Fruit fly (Drosophila melanogaster) whole organism, embryonic: ENCODE results near the gene CG43218.

Experiments
- BtbVII ChIP-seq: fragments of 200-800 bp; sonication (Bioruptor generic); optimal IDR thresholded peaks from 3 replicates; lab custom pipeline; 2017; ENCODE audit warnings: missing biosample characterization, mild to moderate bottlenecking, missing genetic modification characterization
- CG10274 ChIP-seq: fragments of 200-800 bp; sonication (Bioruptor generic); optimal IDR thresholded peaks from 3 replicates; lab custom pipeline; 2017; ENCODE audit warnings: missing biosample characterization, mild to moderate bottlenecking, missing genetic modification characterization
- CG13287 ChIP-seq: fragments of 200-800 bp; sonication (Bioruptor generic); IDR thresholded peaks from 2 replicates; pipeline ENCODE4 v1.3.6; 2022; ENCODE audit warnings: missing biosample characterization, missing genetic modification characterization; ENCODE audit not compliant: partially characterized antibody
- CG14965 ChIP-seq: fragments of 200-800 bp; sonication (Bioruptor generic); optimal IDR thresholded peaks from 2 replicates; lab custom pipeline; 2016; ENCODE audit warnings: missing biosample characterization, missing genetic modification characterization, borderline replicate concordance
- CG15011 ChIP-seq: fragments of 200-800 bp; sonication (Bioruptor generic); optimal IDR thresholded peaks from 3 replicates; lab custom pipeline; 2018; ENCODE audit warnings: missing biosample characterization, mild to moderate bottlenecking, missing genetic modification characterization
- CG1529 ChIP-seq: fragments of 200-800 bp; sonication (Bioruptor generic); optimal IDR thresholded peaks from 3 replicates; lab custom pipeline; 2018; ENCODE audit warnings: missing biosample characterization, missing genetic modification characterization
- CG17912 ChIP-seq: fragments of 200-800 bp; sonication (Bioruptor generic); optimal IDR thresholded peaks from 2 replicates; lab custom pipeline; 2018; ENCODE audit warnings: missing biosample characterization, mild to moderate bottlenecking, missing genetic modification characterization
- CG31441 ChIP-seq: fragments of 200-800 bp; sonication (Bioruptor generic); IDR thresholded peaks from 2 replicates; pipeline ENCODE4 v1.3.6; 2022; ENCODE audit warnings: missing biosample characterization, missing genetic modification characterization
- CG34376 ChIP-seq: fragments of 200-800 bp; sonication (Bioruptor generic); optimal IDR thresholded peaks from 2 replicates; lab custom pipeline; 2018; ENCODE audit warnings: missing biosample characterization, mild to moderate bottlenecking, missing genetic modification characterization
- CG42726 ChIP-seq: fragments of 200-800 bp; sonication (Bioruptor generic); IDR thresholded peaks from 2 replicates; pipeline ENCODE4 v1.3.6; 2022; ENCODE audit warnings: missing biosample characterization, missing genetic modification characterization; ENCODE audit not compliant: partially characterized antibody
- CG4404 ChIP-seq: fragments of 200-800 bp; sonication (Bioruptor generic); IDR thresholded peaks from 2 replicates; pipeline ENCODE4 v1.3.6; 2022; ENCODE audit warnings: missing biosample characterization, missing genetic modification characterization
- CG5180 ChIP-seq: fragments of 200-800 bp; sonication (Bioruptor generic); optimal IDR thresholded peaks from 3 replicates; lab custom pipeline; 2017; ENCODE audit warnings: missing biosample characterization, missing genetic modification characterization, mild to moderate bottlenecking, moderate library complexity, missing genetic modification reagents
- CG6175 ChIP-seq: fragments of 200-800 bp; sonication (Bioruptor generic); IDR thresholded peaks from 3 replicates; pipeline ENCODE4 v1.3.6; 2022; ENCODE audit warnings: missing biosample characterization, missing genetic modification characterization
- CG6689 ChIP-seq: fragments of 200-800 bp; sonication (Bioruptor generic); IDR thresholded peaks from 2 replicates; pipeline ENCODE4 v1.3.6; 2022; ENCODE audit warnings: missing biosample characterization, missing genetic modification characterization
- CG8359 ChIP-seq: fragments of 200-800 bp; sonication (Bioruptor generic); optimal IDR thresholded peaks from 2 replicates; lab custom pipeline; 2017; ENCODE audit warnings: missing biosample characterization, mild to moderate bottlenecking, missing genetic modification characterization, borderline replicate concordance
- CG8765 ChIP-seq: fragments of 200-800 bp; sonication (Bioruptor generic); IDR thresholded peaks from 2 replicates; pipeline ENCODE4 v1.3.6; 2022; ENCODE audit warnings: missing biosample characterization, missing genetic modification characterization
- CTCF ChIP-seq: fragments of 200-800 bp; sonication (Bioruptor generic); optimal IDR thresholded peaks from 2 replicates; lab custom pipeline; 2017; ENCODE audit warnings: missing biosample characterization, mild to moderate bottlenecking, missing genetic modification characterization, moderate library complexity
- D19B ChIP-seq: fragments of 200-800 bp; sonication (Bioruptor generic); optimal IDR thresholded peaks from 2 replicates; lab custom pipeline; 2017; ENCODE audit warnings: missing biosample characterization, mild to moderate bottlenecking, missing genetic modification characterization
- Dek ChIP-seq: fragments of 200-800 bp; sonication (Bioruptor generic); optimal IDR thresholded peaks from 3 replicates; lab custom pipeline; 2019; ENCODE audit warnings: missing biosample characterization, mild to moderate bottlenecking, missing genetic modification characterization, moderate library complexity
- Dfd ChIP-seq, 2 experiments: fragments of >200 bp; optimal IDR thresholded peaks; 2 replicates each; lab custom pipeline; 2017; ENCODE audit warnings: missing biosample characterization in 2 of 2, missing genetic modification characterization in 2 of 2
- Dref ChIP-seq: fragments of 200-800 bp; sonication (Bioruptor generic); IDR thresholded peaks from 2 replicates; pipeline ENCODE4 v1.3.6; 2022; ENCODE audit warnings: missing biosample characterization, missing genetic modification characterization
- Ets65A ChIP-seq: fragments of 200-800 bp; sonication (Bioruptor generic); peaks from one replicate; lab custom pipeline; 2016; ENCODE audit warnings: missing biosample characterization, missing genetic modification characterization
- Hey ChIP-seq: fragments of 200-800 bp; sonication (Bioruptor generic); optimal IDR thresholded peaks from 3 replicates; lab custom pipeline; 2018; ENCODE audit warnings: missing biosample characterization, mild to moderate bottlenecking, missing genetic modification characterization
- Med ChIP-seq: fragments of 200-800 bp; sonication (Bioruptor generic); peaks from one replicate; lab custom pipeline; 2016; ENCODE audit warnings: missing biosample characterization, missing genetic modification characterization, mild to moderate bottlenecking, inconsistent platforms, moderate library complexity
- Myb ChIP-seq: fragments of 200-800 bp; sonication (Bioruptor generic); optimal IDR thresholded peaks from 2 replicates; lab custom pipeline; 2016; ENCODE audit warnings: missing biosample characterization, missing genetic modification characterization
- NFAT ChIP-seq: fragments of 200-800 bp; sonication (Bioruptor generic); IDR thresholded peaks from 2 replicates; pipeline ENCODE4 v1.3.6; 2022; ENCODE audit warnings: missing biosample characterization, missing genetic modification characterization
- Stat92E ChIP-seq, 3 experiments: fragments of >200 bp in 2 of 3; fragments of 200-800 bp in 1 of 3; sonication (Bioruptor generic) in 1 of 3; optimal IDR thresholded peaks; 2 replicates each; lab custom pipeline; 2017 to 2019; ENCODE audit warnings: missing biosample characterization in 3 of 3, missing genetic modification characterization in 3 of 3, mild to moderate bottlenecking in 1 of 3, moderate library complexity in 1 of 3
- abd-A ChIP-seq: fragments of 200-800 bp; sonication (Bioruptor generic); optimal IDR thresholded peaks from 3 replicates; lab custom pipeline; 2019; ENCODE audit warnings: missing biosample characterization, mild to moderate bottlenecking, missing genetic modification characterization, moderate library complexity
- ash1 ChIP-seq: fragments of 200-800 bp; sonication (Bioruptor generic); optimal IDR thresholded peaks from 2 replicates; lab custom pipeline; 2018; ENCODE audit warnings: missing biosample characterization, mild to moderate bottlenecking, missing genetic modification characterization
- crol ChIP-seq: fragments of 200-800 bp; sonication (Bioruptor generic); IDR thresholded peaks from 2 replicates; pipeline ENCODE4 v1.3.6; 2022; ENCODE audit warnings: missing biosample characterization, missing genetic modification characterization
- cwo ChIP-seq: fragments of 200-800 bp; sonication (Bioruptor generic); optimal IDR thresholded peaks from 3 replicates; lab custom pipeline; 2017; ENCODE audit warnings: missing biosample characterization, missing genetic modification characterization, mild to moderate bottlenecking, moderate library complexity, missing genetic modification reagents
- emc ChIP-seq: fragments of 200-800 bp; sonication (Bioruptor generic); optimal IDR thresholded peaks from 2 replicates; lab custom pipeline; 2016; ENCODE audit warnings: missing biosample characterization, missing genetic modification characterization
- exex ChIP-seq: fragments of 200-800 bp; sonication (Bioruptor generic); optimal IDR thresholded peaks from 4 replicates; lab custom pipeline; 2018; ENCODE audit warnings: missing biosample characterization, mild to moderate bottlenecking, missing genetic modification characterization, moderate library complexity
- grau ChIP-seq: fragments of 200-800 bp; optimal IDR thresholded peaks from 3 replicates; lab custom pipeline; 2019; ENCODE audit warnings: missing biosample characterization, mild to moderate bottlenecking, missing genetic modification characterization, moderate library complexity
- grn ChIP-seq: fragments of 200-800 bp; sonication (Bioruptor generic); optimal IDR thresholded peaks from 3 replicates; lab custom pipeline; 2017; ENCODE audit warnings: missing biosample characterization, missing genetic modification characterization
- her ChIP-seq: fragments of 200-800 bp; sonication (Bioruptor generic); optimal IDR thresholded peaks from 2 replicates; lab custom pipeline; 2016; ENCODE audit warnings: missing biosample characterization, missing genetic modification characterization
- ken ChIP-seq: fragments of 200-800 bp; sonication (Bioruptor generic); IDR thresholded peaks from 3 replicates; pipeline ENCODE4 v1.3.6; 2022; ENCODE audit warnings: missing biosample characterization, missing genetic modification characterization
- lmd ChIP-seq: fragments of 200-800 bp; sonication (Bioruptor generic); IDR thresholded peaks from 2 replicates; pipeline ENCODE4 v1.3.6; 2022; ENCODE audit warnings: missing biosample characterization, missing genetic modification characterization
- maf-S ChIP-seq: fragments of 200-800 bp; sonication (Bioruptor generic); optimal IDR thresholded peaks from 2 replicates; lab custom pipeline; 2016; ENCODE audit warnings: missing biosample characterization, missing genetic modification characterization
- pan ChIP-seq, 4 experiments: fragments of >200 bp in 3 of 4; fragments of 200-800 bp in 1 of 4; sonication (Bioruptor generic) in 1 of 4; optimal IDR thresholded peaks in 3 of 4; IDR thresholded peaks in 1 of 4; 2 replicates each; pipeline versions ENCODE4 v1.3.6 to Lab custom; 2017 to 2022; ENCODE audit warnings: missing biosample characterization in 2 of 4, missing genetic modification characterization in 2 of 4, mixed read lengths in 1 of 4
- salm ChIP-seq: fragments of 200-800 bp; sonication (Bioruptor generic); optimal IDR thresholded peaks from 2 replicates; lab custom pipeline; 2018; ENCODE audit warnings: missing biosample characterization, mild to moderate bottlenecking, missing genetic modification characterization
- schlank ChIP-seq: fragments of 200-800 bp; sonication (Bioruptor generic); optimal IDR thresholded peaks from 2 replicates; lab custom pipeline; 2018; ENCODE audit warnings: missing biosample characterization, mild to moderate bottlenecking, missing genetic modification characterization
- sr ChIP-seq: fragments of 200-800 bp; sonication (Bioruptor generic); IDR thresholded peaks from 3 replicates; pipeline ENCODE4 v1.3.6; 2022; ENCODE audit warnings: missing biosample characterization, missing genetic modification characterization
- sug ChIP-seq: fragments of 200-800 bp; optimal IDR thresholded peaks from 2 replicates; lab custom pipeline; 2019; ENCODE audit warnings: missing biosample characterization, mild to moderate bottlenecking, missing genetic modification characterization, moderate library complexity
- tin ChIP-seq: fragments of 200-800 bp; sonication (Bioruptor generic); optimal IDR thresholded peaks from 3 replicates; lab custom pipeline; 2016; ENCODE audit warnings: missing biosample characterization, missing genetic modification characterization
- wdn ChIP-seq: fragments of 200-800 bp; sonication (Bioruptor generic); IDR thresholded peaks from 2 replicates; pipeline ENCODE4 v1.3.6; 2022; ENCODE audit warnings: missing biosample characterization, missing genetic modification characterization
- zfh2 ChIP-seq: fragments of 200-800 bp; sonication (Bioruptor generic); optimal IDR thresholded peaks from 2 replicates; lab custom pipeline; 2016; ENCODE audit warnings: missing biosample characterization, missing genetic modification characterization

Gene CG43218

dm6 chr3L:21270480-21270879 lies 12.7 kb downstream of the CG43218 start, which contains the start of gene CG9389:
TSS of gene CG9389 (minus strand) at chr3L:21270580.
- TF ChIP-seq zfh2, result no peak
- TF ChIP-seq CG34376 (GFP tag; lab: Kevin White, UChicago), result no peak
- no peak for TF ChIP-seq lmd
- TF ChIP-seq maf-S (GFP tag; lab: Kevin White, UChicago), result no peak
- no peak for TF ChIP-seq CG13287 (GFP tag; lab: Robert Waterston, UW)
- TF ChIP-seq CG14965 (GFP tag; lab: Kevin White, UChicago), result no peak
- no peak for TF ChIP-seq CG4404
- no peak for TF ChIP-seq BtbVII (GFP tag; lab: Kevin White, UChicago)

- TF ChIP-seq Med (peak; percentile 9), Ets65A (GFP tag; lab: Kevin White, UChicago) (peak; percentile 66), CG6689 (GFP tag; lab: Robert Waterston, UW) (no peak), Dek (tag; lab: Kevin White, UChicago) (no peak)
These were observed 15.7 kb downstream of the CG43218 start for dm6 chr3L:21273504-21273903.

dm6 chr3L:21275921-21276295 lies 18.1 kb downstream of the CG43218 start:
- no peak for TF ChIP-seq Myb (GFP tag; lab: Kevin White, UChicago)
- TF ChIP-seq sug (tag; lab: Kevin White, UChicago), result peak; percentile 67
- TF ChIP-seq CG1529 (GFP tag; lab: Kevin White, UChicago), result no peak
- TF ChIP-seq abd-A, result peak; percentile 4
- no peak for TF ChIP-seq CG15011 (GFP tag; lab: Kevin White, UChicago)
- no peak for TF ChIP-seq Dfd (GFP tag; optimal IDR thresholded peaks at IDR 0.05; lab: Kevin White, UChicago)
- no peak for TF ChIP-seq tin (GFP tag; lab: Kevin White, UChicago)
- TF ChIP-seq CG8359, result no peak
- no peak for TF ChIP-seq salm
- no peak; the same call in 1 of the 2 replicates for TF ChIP-seq crol (GFP tag; lab: Robert Waterston, UW)
- no peak for TF ChIP-seq ken (GFP tag; lab: Robert Waterston, UW)
- TF ChIP-seq CG34376 (GFP tag; lab: Kevin White, UChicago), result peak; percentile 61
- no peak for TF ChIP-seq CG31441
- TF ChIP-seq Med, result peak; percentile 65
- TF ChIP-seq grau (tag; lab: Kevin White, UChicago), result no peak
- peak; percentile 80 for TF ChIP-seq CTCF (GFP tag; lab: Kevin White, UChicago)
- TF ChIP-seq Dref, result no peak
- peak; percentile 98 for TF ChIP-seq exex
- TF ChIP-seq cwo (GFP tag; lab: Kevin White, UChicago), result peak; percentile 96
- TF ChIP-seq grn, result peak; percentile 92
- 0 out of 3 replicates have a peak, but pooled peaks have one; percentile 2 for TF ChIP-seq sr (GFP tag; lab: Robert Waterston, UW)
- no peak for TF ChIP-seq Stat92E (GFP tag; optimal IDR thresholded peaks at IDR 0.05; lab: Kevin White, UChicago)
- peak; percentile 59 for TF ChIP-seq Hey (tag; lab: Kevin White, UChicago)
- no peak for TF ChIP-seq schlank
- TF ChIP-seq her (GFP tag; lab: Kevin White, UChicago), result no peak
- no peak for TF ChIP-seq Dek (tag; lab: Kevin White, UChicago)
- no peak for TF ChIP-seq CG8765
- no peak for TF ChIP-seq D19B (GFP tag; lab: Kevin White, UChicago)
- 0 out of 3 replicates have a peak, but pooled peaks have one; percentile 37 for TF ChIP-seq CG6175 (GFP tag; lab: Robert Waterston, UW)
- TF ChIP-seq CG6689 (GFP tag; lab: Robert Waterston, UW), result no peak
- TF ChIP-seq NFAT, result peak; percentile 18; the same call in 1 of the 2 replicates
- no peak for TF ChIP-seq CG17912 (GFP tag; lab: Kevin White, UChicago)
- 0 out of 2 replicates have a peak, but pooled peaks have one; percentile 14 for TF ChIP-seq CG42726
- no peak for TF ChIP-seq CG10274 (GFP tag; lab: Kevin White, UChicago)
- TF ChIP-seq emc, result no peak
- no peak for TF ChIP-seq ash1 (GFP tag; lab: Kevin White, UChicago)
- TF ChIP-seq CG5180 (GFP tag; lab: Kevin White, UChicago), result no peak
- TF ChIP-seq wdn (GFP tag; lab: Robert Waterston, UW), result no peak
- no peak for TF ChIP-seq pan (optimal IDR thresholded peaks at IDR 0.05; lab: Kevin White, UChicago)
- peak in 1 of 2 experiments; percentile 19 for TF ChIP-seq pan (GFP tag; optimal IDR thresholded peaks at IDR 0.05 in 1 of 2, IDR thresholded peaks at IDR 0.05 in 1 of 2)
